Fruit fly (Drosophila melanogaster) whole organism, embryonic: ENCODE results near the gene RhoGAP93B.

ENCODE experiments used
- Asciz ChIP-seq: fragments of 200-800 bp; sonication (Bioruptor generic); optimal IDR thresholded peaks from 2 replicates; lab custom pipeline; 2017; ENCODE audit warnings: missing biosample characterization, mild to moderate bottlenecking, missing genetic modification characterization, missing genetic modification reagents
- CG12071 ChIP-seq: fragments of 200-800 bp; sonication (Bioruptor generic); optimal IDR thresholded peaks from 3 replicates; lab custom pipeline; 2018; ENCODE audit warnings: missing biosample characterization, mild to moderate bottlenecking, missing genetic modification characterization
- CG1603 ChIP-seq: fragments of 200-800 bp; sonication (Bioruptor generic); optimal IDR thresholded peaks from 2 replicates; lab custom pipeline; 2019; ENCODE audit warnings: missing biosample characterization, mild to moderate bottlenecking, missing genetic modification characterization, moderate library complexity
- Elba2 ChIP-seq: fragments of 200-800 bp; sonication (Bioruptor generic); optimal IDR thresholded peaks from 3 replicates; lab custom pipeline; 2016; ENCODE audit warnings: missing biosample characterization, missing genetic modification characterization
- GATAe ChIP-seq: fragments of 200-800 bp; sonication (Bioruptor generic); conservative IDR thresholded peaks from 2 replicates; pipeline ENCODE4 v1.3.6; 2022; ENCODE audit warnings: missing biosample characterization, missing genetic modification characterization
- btn ChIP-seq: fragments of 200-800 bp; sonication (Bioruptor generic); optimal IDR thresholded peaks from 2 replicates; lab custom pipeline; 2016; ENCODE audit warnings: missing biosample characterization, missing genetic modification characterization

- TF ChIP-seq GATAe (GFP tag; lab: Robert Waterston, UW) (no peak), Asciz (GFP tag; lab: Kevin White, UChicago) (no peak), CG1603 (no peak), btn (GFP tag; lab: Kevin White, UChicago) (no peak), CG12071 (GFP tag; lab: Kevin White, UChicago) (no peak), Elba2 (GFP tag; lab: Kevin White, UChicago) (no peak)
Observed at dm6 chr3R:21092036-21092435, 5.6 kb downstream of the RhoGAP93B start.
